Fruit fly (Drosophila melanogaster): ENCODE data around the gene spri.

Gene spri

dm6 chrX:10602057-10602764, 17.0 kb upstream of the spri start, which contains the start of gene CG1628 (continued):
- TF ChIP-seq tll (GFP tag; optimal IDR thresholded peaks at IDR 0.05) (no peak), D19A (tag; optimal IDR thresholded peaks at IDR 0.05) (no peak), salm (tag; optimal IDR thresholded peaks at IDR 0.05) (peak; percentile 25), az2 (GFP tag; optimal IDR thresholded peaks at IDR 0.05) (no peak), Dbx (GFP tag; IDR thresholded peaks at IDR 0.05) (peak; percentile 58; the same call in 2 of the 3 replicates), Hr51 (GFP tag; optimal IDR thresholded peaks at IDR 0.05) (peak in 1 of 2 experiments; percentile 17), grau (tag; optimal IDR thresholded peaks at IDR 0.05) (peak; percentile 11), lab (GFP tag; optimal IDR thresholded peaks at IDR 0.05) (peak; percentile 59), otp (GFP tag; IDR thresholded peaks at IDR 0.05) (0 out of 3 replicates have a peak, but pooled peaks have one; percentile 13), bigmax (GFP tag; optimal IDR thresholded peaks at IDR 0.05) (peak; percentile 33), pan (optimal IDR thresholded peaks at IDR 0.05) (no peak), pan (GFP tag; optimal IDR thresholded peaks at IDR 0.05 in 1 of 2, IDR thresholded peaks at IDR 0.05 in 1 of 2) (peak in 1 of 2 experiments; percentile 53), maf-S (GFP tag; optimal IDR thresholded peaks at IDR 0.05) (no peak), CG14860 (GFP tag; IDR thresholded peaks at IDR 0.05; ENCODE audit: partially characterized antibody) (0 out of 3 replicates have a peak, but pooled peaks have one; percentile 15), Fer3 (tag; optimal IDR thresholded peaks at IDR 0.05) (peak; percentile 25), pho (GFP tag; optimal IDR thresholded peaks at IDR 0.05) (peak; percentile 4), CG12071 (GFP tag; optimal IDR thresholded peaks at IDR 0.05) (peak; percentile 28), CG15601 (tag; optimal IDR thresholded peaks at IDR 0.05) (peak; percentile 11), Sox100B (GFP tag; optimal IDR thresholded peaks at IDR 0.05) (no peak), Dref (GFP tag; IDR thresholded peaks at IDR 0.05) (peak; percentile 62), HHEX (GFP tag; optimal IDR thresholded peaks at IDR 0.05) (peak; percentile 39), Drgx (GFP tag; IDR thresholded peaks at IDR 0.05) (peak; percentile 33; the same call in 1 of the 2 replicates), Dp (GFP tag; optimal IDR thresholded peaks at IDR 0.05) (no peak), CG13287 (GFP tag; IDR thresholded peaks at IDR 0.05; ENCODE audit: partially characterized antibody) (peak; percentile 61), B-H2 (GFP tag; optimal IDR thresholded peaks at IDR 0.05) (no peak), CG2678 (tag; optimal IDR thresholded peaks at IDR 0.05) (peak; percentile 7), CG2875 (GFP tag; optimal IDR thresholded peaks at IDR 0.05) (no peak), pros (GFP tag; optimal IDR thresholded peaks at IDR 0.05) (peak; percentile 63), seq (GFP tag; IDR thresholded peaks at IDR 0.05) (0 out of 2 replicates have a peak, but pooled peaks have one; percentile 20), CG43689 (GFP tag; IDR thresholded peaks at IDR 0.05) (no peak), CG3163 (GFP tag; optimal IDR thresholded peaks at IDR 0.05) (no peak), CG33213 (GFP tag; optimal IDR thresholded peaks at IDR 0.05) (no peak), bbx (GFP tag; IDR thresholded peaks at IDR 0.05; ENCODE audit: partially characterized antibody) (peak; percentile 63), CG8765 (GFP tag; IDR thresholded peaks at IDR 0.05) (no peak), CG2120 (GFP tag; optimal IDR thresholded peaks at IDR 0.05) (no peak), Nf-YB (GFP tag; optimal IDR thresholded peaks at IDR 0.05) (peak; percentile 80), grn (GFP tag; optimal IDR thresholded peaks at IDR 0.05) (peak; percentile 90), wek (GFP tag; optimal IDR thresholded peaks at IDR 0.05) (no peak), chif (GFP tag; optimal IDR thresholded peaks at IDR 0.05) (no peak), ftz-f1 (GFP tag; optimal IDR thresholded peaks at IDR 0.05) (peak; percentile 80), CG1024 (GFP tag; IDR thresholded peaks at IDR 0.05) (peak; percentile 31; the same call in 1 of the 2 replicates), hbn (GFP tag; IDR thresholded peaks at IDR 0.05; ENCODE audit: partially characterized antibody) (no peak), CG42726 (GFP tag; IDR thresholded peaks at IDR 0.05; ENCODE audit: partially characterized antibody) (peak; percentile 48; the same call in 1 of the 2 replicates), CG18262 (tag; optimal IDR thresholded peaks at IDR 0.05) (no peak), Poxn (GFP tag; IDR thresholded peaks at IDR 0.05) (no peak), tna (GFP tag; IDR thresholded peaks at IDR 0.05; ENCODE audit: partially characterized antibody) (peak; percentile 46; the same call in 1 of the 2 replicates), CG9876 (GFP tag; optimal IDR thresholded peaks at IDR 0.05) (no peak), HLH3B (GFP tag; IDR thresholded peaks at IDR 0.05) (0 out of 2 replicates have a peak, but pooled peaks have one; percentile 42)

All from whole organism, embryonic.